Fruit fly (Drosophila melanogaster): ENCODE measurements around the gene Hibch.

Hibch gene

dm6 chr3R:15342432-15342925 lies 14.6 kb upstream of the Hibch start (continued):
- TF ChIP-seq CG10959 (GFP tag; IDR thresholded peaks at IDR 0.05), result 0 out of 2 replicates have a peak, but pooled peaks have one; percentile 44
- no peak for TF ChIP-seq lbe (GFP tag; optimal IDR thresholded peaks at IDR 0.05)
- no peak for TF ChIP-seq fd96Cb (tag; optimal IDR thresholded peaks at IDR 0.05)
- TF ChIP-seq CG5180 (GFP tag; optimal IDR thresholded peaks at IDR 0.05), result no peak
- TF ChIP-seq CG30403 (GFP tag; optimal IDR thresholded peaks at IDR 0.05), result no peak
- no peak for TF ChIP-seq slp2 (GFP tag; optimal IDR thresholded peaks at IDR 0.05)
- TF ChIP-seq Nf-YC (tag; optimal IDR thresholded peaks at IDR 0.05), result no peak
- TF ChIP-seq NK7.1 (GFP tag; optimal IDR thresholded peaks at IDR 0.05), result no peak
- TF ChIP-seq esg (GFP tag; conservative IDR thresholded peaks at IDR 0.05), result peak; percentile 34; the same call in 1 of the 2 replicates
- no peak for TF ChIP-seq Abd-B (GFP tag; optimal IDR thresholded peaks at IDR 0.05)
- TF ChIP-seq Meics (GFP tag; optimal IDR thresholded peaks at IDR 0.05), result no peak
- peak; percentile 16; the same call in 1 of the 2 replicates for TF ChIP-seq CG31224 (GFP tag; IDR thresholded peaks at IDR 0.05)
- TF ChIP-seq wdn (GFP tag; IDR thresholded peaks at IDR 0.05), result no peak
- TF ChIP-seq Bteb2 (GFP tag; optimal IDR thresholded peaks at IDR 0.05), result no peak
- TF ChIP-seq cato (GFP tag; optimal IDR thresholded peaks at IDR 0.05; ENCODE audit: borderline replicate concordance), result no peak
- no peak for TF ChIP-seq ham (GFP tag; IDR thresholded peaks at IDR 0.05)
- TF ChIP-seq ssp (GFP tag; IDR thresholded peaks at IDR 0.05), result no peak
- TF ChIP-seq CG8765 (GFP tag; IDR thresholded peaks at IDR 0.05), result no peak
- no peak for TF ChIP-seq trh (GFP tag; optimal IDR thresholded peaks at IDR 0.05)
- TF ChIP-seq jing (GFP tag; optimal IDR thresholded peaks at IDR 0.05), result no peak
- TF ChIP-seq slbo (GFP tag; IDR thresholded peaks at IDR 0.05), result peak; percentile 42; the same call in 1 of the 2 replicates
- TF ChIP-seq bbx (GFP tag; IDR thresholded peaks at IDR 0.05; ENCODE audit: partially characterized antibody), result no peak
- no peak for TF ChIP-seq kni (GFP tag; optimal IDR thresholded peaks at IDR 0.05)
- peak; percentile 63 for TF ChIP-seq sens (GFP tag)
- no peak for TF ChIP-seq otp (GFP tag; IDR thresholded peaks at IDR 0.05)
- no peak for TF ChIP-seq pum (GFP tag; optimal IDR thresholded peaks at IDR 0.05)
- no peak for TF ChIP-seq CG18619 (GFP tag; optimal IDR thresholded peaks at IDR 0.05)
- TF ChIP-seq CG10366 (GFP tag; IDR thresholded peaks at IDR 0.05), result 0 out of 2 replicates have a peak, but pooled peaks have one; percentile 25
- TF ChIP-seq Sry-β (GFP tag; optimal IDR thresholded peaks at IDR 0.05), result no peak
- TF ChIP-seq sug (tag; optimal IDR thresholded peaks at IDR 0.05), result no peak
- peak; percentile 12; the same call in 1 of the 3 replicates for TF ChIP-seq row (GFP tag; IDR thresholded peaks at IDR 0.05)
- 0 out of 2 replicates have a peak, but pooled peaks have one; percentile 5 for TF ChIP-seq CG4730 (GFP tag; IDR thresholded peaks at IDR 0.05)
- TF ChIP-seq ftz-f1 (GFP tag; optimal IDR thresholded peaks at IDR 0.05), result no peak
- TF ChIP-seq CG12236 (GFP tag; optimal IDR thresholded peaks at IDR 0.05), result no peak
- no peak; the same call in 1 of the 2 replicates for TF ChIP-seq MBD-R2 (GFP tag; IDR thresholded peaks at IDR 0.05)
- 0 out of 2 replicates have a peak, but pooled peaks have one; percentile 6 for TF ChIP-seq Ptx1 (GFP tag; IDR thresholded peaks at IDR 0.05)
- TF ChIP-seq sna (GFP tag; IDR thresholded peaks at IDR 0.05; ENCODE audit: partially characterized antibody), result no peak
- no peak for TF ChIP-seq CG6689 (GFP tag; IDR thresholded peaks at IDR 0.05)

DNA sequence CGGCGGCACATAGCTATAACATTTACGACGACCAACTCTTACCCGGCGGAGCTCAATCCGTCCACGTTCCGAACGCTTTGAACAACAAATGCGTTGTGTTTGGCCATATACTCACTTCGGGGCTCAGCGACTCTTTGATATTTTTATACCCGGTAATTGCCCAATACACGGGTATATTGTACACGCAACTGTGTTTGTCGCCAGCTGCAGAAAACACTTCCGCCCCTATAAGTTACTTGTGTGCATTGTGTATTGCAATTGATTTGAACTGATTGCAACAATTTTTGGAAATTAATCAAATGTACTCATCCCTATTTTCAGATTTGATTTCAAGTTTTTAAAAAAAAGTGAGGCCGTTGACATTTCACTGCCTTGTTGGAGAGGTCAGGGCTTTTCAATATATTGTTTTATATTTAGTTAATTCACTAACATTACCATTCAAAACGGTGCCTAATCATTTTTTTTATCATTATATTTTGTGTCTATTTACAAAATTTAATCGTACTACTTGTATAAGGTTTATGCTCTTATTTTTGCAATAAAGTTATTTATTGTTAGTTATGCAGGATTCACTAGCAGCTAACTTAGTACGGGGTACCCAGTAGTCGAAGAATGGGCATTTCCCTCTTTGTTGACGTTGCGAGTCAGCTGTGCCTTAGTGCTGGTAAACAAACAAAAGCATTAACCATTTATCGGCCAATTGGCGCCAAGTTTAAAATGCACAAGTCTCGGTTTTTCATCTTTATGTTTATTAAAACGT lies 13.9 kb upstream of the Hibch start, which contains the start of gene Nagk:
Nagk (minus strand) TSS at position 331 of the 760 bp plus-strand sequence.
- TF ChIP-seq lilli (GFP tag; optimal IDR thresholded peaks at IDR 0.05) (peak; percentile 79), row (GFP tag; IDR thresholded peaks at IDR 0.05) (peak; percentile 86), ems (GFP tag; optimal IDR thresholded peaks at IDR 0.05) (peak; percentile 43), CG18262 (tag; optimal IDR thresholded peaks at IDR 0.05) (peak; percentile 82), tx (GFP tag; optimal IDR thresholded peaks at IDR 0.05) (peak; percentile 34), H2.0 (GFP tag; IDR thresholded peaks at IDR 0.05) (peak; percentile 44; the same call in 1 of the 2 replicates), jigr1 (GFP tag; IDR thresholded peaks at IDR 0.05) (no peak), CrebB (tag; optimal IDR thresholded peaks at IDR 0.05) (peak; percentile 40), sqz (GFP tag; optimal IDR thresholded peaks at IDR 0.05) (no peak), CG13424 (tag; optimal IDR thresholded peaks at IDR 0.05) (peak; percentile 52), sna (GFP tag; IDR thresholded peaks at IDR 0.05; ENCODE audit: partially characterized antibody) (no peak), slou (GFP tag; optimal IDR thresholded peaks at IDR 0.05) (peak; percentile 4), Hand (GFP tag; optimal IDR thresholded peaks at IDR 0.05) (peak; percentile 12), peb (GFP tag; IDR thresholded peaks at IDR 0.05) (no peak), Atf6 (GFP tag; IDR thresholded peaks at IDR 0.05) (peak; percentile 13; the same call in 1 of the 2 replicates)
